Worm (Caenorhabditis elegans) whole organism, L2 larva: ENCODE data around the gene efk-1.

Source experiments
- lin-39 ChIP-seq: fragments of 150-350 bp; optimal IDR thresholded peaks from 2 replicates; lab custom pipeline; 2014; ENCODE audit warnings: missing biosample characterization, missing genetic modification reagents, missing genetic modification characterization
- nhr-77 ChIP-seq: fragments of 150-350 bp; optimal IDR thresholded peaks from 2 replicates; lab custom pipeline; 2014; ENCODE audit warnings: missing biosample characterization, missing genetic modification characterization
- skn-1 ChIP-seq: sonication (generic microtip); optimal IDR thresholded peaks from 2 replicates; lab custom pipeline; 2017; ENCODE audit warnings: missing biosample characterization, missing genetic modification characterization

ce11 chrIII:6183118-6183517 lies 14.8 kb upstream of the efk-1 start, which contains the start of gene nas-28:
- TF ChIP-seq skn-1 (tag; lab: Kevin White, UChicago), result no peak
- TF ChIP-seq nhr-77 (tag; lab: Kevin White, UChicago), result no peak
- TF ChIP-seq lin-39 (tag; lab: Kevin White, UChicago), result no peak
